Worm (Caenorhabditis elegans): Measurements from ENCODE around the gene F23G4.1.

DNA sequence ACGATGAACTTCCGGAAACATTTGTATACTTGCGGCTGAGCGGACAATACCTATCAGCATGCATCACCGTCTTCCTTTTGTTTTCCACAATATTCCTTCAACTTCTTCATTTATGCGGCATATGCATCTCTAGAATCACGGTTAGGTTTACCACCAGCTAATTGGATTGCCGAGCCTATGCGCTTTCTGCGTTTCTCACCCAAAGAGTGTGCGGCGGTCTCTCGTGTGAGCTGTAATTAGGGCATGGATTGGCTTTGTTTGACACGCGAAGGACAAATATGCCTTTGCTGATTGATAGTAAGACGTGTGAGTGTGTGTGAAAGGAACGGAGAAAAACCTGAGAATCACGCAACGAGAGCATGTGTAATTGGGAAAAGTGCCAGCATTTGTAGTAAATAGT lies 10.5 kb upstream of the F23G4.1 start:
- TF ChIP-seq elt-1 (tag; optimal IDR thresholded peaks at IDR 0.05; ENCODE audit: borderline replicate concordance, insufficient read depth) (no peak), mep-1 (tag; optimal IDR thresholded peaks at IDR 0.05) (no peak), nhr-28 (tag; optimal IDR thresholded peaks at IDR 0.05) (no peak), bed-3 (GFP tag; optimal IDR thresholded peaks at IDR 0.05) (no peak), lin-13 (tag; optimal IDR thresholded peaks at IDR 0.05) (no peak), unc-39 (tag; optimal IDR thresholded peaks at IDR 0.05) (no peak)
